Worm (Caenorhabditis elegans) whole organism, L4/young adult: ENCODE results near the gene sra-34.

ENCODE experiments used
- dao-5 ChIP-seq: sonication (generic microtip); optimal IDR thresholded peaks from 2 replicates; lab custom pipeline; 2016; ENCODE audit warnings: missing genotype, missing genetic modification characterization, moderate library complexity, missing compliant biosample characterization
- him-1 ChIP-seq: sonication (generic microtip); optimal IDR thresholded peaks from 2 replicates; lab custom pipeline; 2016; ENCODE audit warnings: missing genotype, missing genetic modification reagents, missing genetic modification characterization, missing compliant biosample characterization

DNA sequence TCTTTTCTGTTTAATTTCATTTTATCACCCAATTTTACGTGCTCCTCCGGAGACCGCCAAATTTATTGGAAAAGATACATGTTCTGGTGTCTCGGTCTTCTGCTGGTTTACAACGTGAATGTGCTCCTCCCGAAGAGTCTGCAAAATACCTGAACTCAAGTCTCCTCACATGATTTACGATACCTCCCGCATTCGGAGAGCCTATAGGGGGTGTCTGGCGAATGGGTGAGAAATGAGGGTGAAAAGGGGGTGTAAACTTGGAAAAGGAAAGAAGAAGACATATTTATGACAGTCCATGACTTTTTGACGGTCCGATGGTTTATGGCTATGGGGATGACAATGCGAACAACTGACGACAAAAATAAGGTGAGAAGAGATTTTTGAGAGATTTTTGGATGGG is 27.2 kb downstream of the sra-34 start:
- no peak for TF ChIP-seq him-1 (tag; lab: Kevin White, UChicago)
- TF ChIP-seq dao-5 (tag; lab: Kevin White, UChicago), result no peak
